Worm (Caenorhabditis elegans): ENCODE results near the gene F13B12.1.

DNA sequence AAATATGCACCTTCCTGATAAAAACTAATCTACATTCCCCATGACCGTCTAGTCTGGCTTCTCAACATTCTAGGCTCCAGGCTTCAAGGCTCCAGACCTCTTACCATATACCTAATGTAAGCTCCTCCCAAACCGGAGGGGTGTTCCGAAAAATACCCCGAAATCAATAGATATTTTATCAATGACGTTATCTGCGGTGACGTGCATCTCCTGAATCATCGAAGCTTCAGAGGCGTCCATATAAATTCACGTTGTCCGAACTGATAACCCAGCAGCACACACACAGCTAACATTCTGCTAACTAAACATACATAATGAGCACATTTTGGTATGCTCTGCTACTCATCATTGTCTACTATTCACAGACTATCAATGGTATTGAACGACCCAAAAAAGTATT lies 45.1 kb upstream of the F13B12.1 start, which contains the start of gene ugt-44:
- TF ChIP-seq ceh-2 (tag; optimal IDR thresholded peaks at IDR 0.05) (no peak), K02D7.2 (tag; optimal IDR thresholded peaks at IDR 0.05) (no peak), ceh-48 (tag; optimal IDR thresholded peaks at IDR 0.05) (no peak), fkh-10 (GFP tag; optimal IDR thresholded peaks at IDR 0.05) (no peak), ceh-14 (tag; optimal IDR thresholded peaks at IDR 0.05) (no peak), sox-4 (tag; optimal IDR thresholded peaks at IDR 0.05) (no peak), lim-6 (tag; optimal IDR thresholded peaks at IDR 0.05) (no peak), hlh-6 (tag; optimal IDR thresholded peaks at IDR 0.05) (no peak), dmd-4 (tag; optimal IDR thresholded peaks at IDR 0.05; ENCODE audit: borderline replicate concordance) (no peak), ama-1 (optimal IDR thresholded peaks at IDR 0.05) (no peak), syd-9 (tag; optimal IDR thresholded peaks at IDR 0.05) (no peak), hlh-15 (tag; optimal IDR thresholded peaks at IDR 0.05) (no peak), Y22D7AL.16 (tag; optimal IDR thresholded peaks at IDR 0.05) (no peak)
